Fruit fly (Drosophila melanogaster) whole organism, wandering third instar larva: Measurements from ENCODE around the gene Reg-2.

Source experiments
- Abd-B ChIP-seq: fragments of >200 bp; optimal IDR thresholded peaks from 2 replicates; lab custom pipeline; 2017; ENCODE audit warnings: missing biosample characterization, missing genetic modification characterization
- CG32264 ChIP-seq: fragments of 200-800 bp; sonication (Bioruptor generic); optimal IDR thresholded peaks from 2 replicates; lab custom pipeline; 2016; ENCODE audit warnings: missing biosample characterization, missing genetic modification characterization
- CG9705 ChIP-seq: fragments of 200-800 bp; sonication (Bioruptor generic); optimal IDR thresholded peaks from 2 replicates; lab custom pipeline; 2018; ENCODE audit warnings: missing biosample characterization, mild to moderate bottlenecking, missing genetic modification characterization
- CrebA ChIP-seq: fragments of 200-800 bp; sonication (Bioruptor generic); optimal IDR thresholded peaks from 2 replicates; lab custom pipeline; 2016; ENCODE audit warnings: missing biosample characterization, mild to moderate bottlenecking, missing genetic modification characterization, borderline replicate concordance
- Dfd ChIP-seq: fragments of >200 bp; optimal IDR thresholded peaks from 2 replicates; lab custom pipeline; 2017; ENCODE audit warnings: missing biosample characterization, missing genetic modification characterization
- Dif ChIP-seq: fragments of 200-275, 200-300 bp; sonication (Bioruptor generic); optimal IDR thresholded peaks from 2 replicates; lab custom pipeline; 2018; ENCODE audit warnings: missing biosample characterization, missing genetic modification characterization; ENCODE audit not compliant: partially characterized antibody
- GATAd ChIP-seq: sonication (Bioruptor generic); optimal IDR thresholded peaks from 2 replicates; lab custom pipeline; 2016; ENCODE audit warnings: missing biosample characterization, missing genetic modification characterization
- HLH106 ChIP-seq: fragments of 200-800 bp; optimal IDR thresholded peaks from 3 replicates; lab custom pipeline; 2019; ENCODE audit warnings: missing biosample characterization, mild to moderate bottlenecking, missing genetic modification characterization, moderate library complexity
- Hnf4 ChIP-seq: fragments of 200-800 bp; sonication (Bioruptor generic); optimal IDR thresholded peaks from 2 replicates; lab custom pipeline; 2016; ENCODE audit warnings: missing biosample characterization, mild to moderate bottlenecking, missing genetic modification characterization
- Hr78 ChIP-seq: fragments of >200 bp; optimal IDR thresholded peaks from 2 replicates; lab custom pipeline; 2017; ENCODE audit warnings: missing biosample characterization, missing genetic modification characterization
- Hr83 ChIP-seq: fragments of 200-300 bp; sonication (Bioruptor generic); optimal IDR thresholded peaks from 2 replicates; lab custom pipeline; 2016; ENCODE audit warnings: missing biosample characterization, mild to moderate bottlenecking, missing genetic modification characterization, moderate library complexity; ENCODE audit not compliant: poor library complexity, severe bottlenecking
- Jra ChIP-seq: sonication (Bioruptor generic); optimal IDR thresholded peaks from 2 replicates; lab custom pipeline; 2016; ENCODE audit warnings: missing biosample characterization, missing genetic modification characterization
- Mio ChIP-seq: sonication (Bioruptor generic); optimal IDR thresholded peaks from 2 replicates; lab custom pipeline; 2016; ENCODE audit warnings: missing biosample characterization, missing genetic modification characterization
- Myc ChIP-seq: fragments of >200 bp; optimal IDR thresholded peaks from 2 replicates; lab custom pipeline; 2017
- N ChIP-seq: fragments of >200 bp; optimal IDR thresholded peaks from 2 replicates; lab custom pipeline; 2018; ENCODE audit warnings: missing biosample characterization, missing external identifiers, missing genetic modification characterization
- OdsH ChIP-seq: fragments of 200-800 bp; sonication (Bioruptor generic); optimal IDR thresholded peaks from 2 replicates; lab custom pipeline; 2016; ENCODE audit warnings: missing biosample characterization, mild to moderate bottlenecking, missing genetic modification characterization
- Rel ChIP-seq, 2 experiments: fragments of 200-800 bp; sonication (Bioruptor generic) in 1 of 2; optimal IDR thresholded peaks; 2 replicates in 1 of 2; 3 replicates in 1 of 2; lab custom pipeline; 2016 to 2019; ENCODE audit warnings: mild to moderate bottlenecking in 2 of 2, missing biosample characterization in 2 of 2, missing genetic modification characterization in 2 of 2, moderate library complexity in 1 of 2
- Sp1 ChIP-seq: fragments of 200-800 bp; sonication (Bioruptor generic); optimal IDR thresholded peaks from 3 replicates; lab custom pipeline; 2019; ENCODE audit warnings: missing biosample characterization, mild to moderate bottlenecking, missing genetic modification characterization, moderate library complexity
- Vsx2 ChIP-seq: fragments of 200-300, 225-300 bp; sonication (Bioruptor generic); optimal IDR thresholded peaks from 2 replicates; lab custom pipeline; 2018; ENCODE audit warnings: missing biosample characterization, missing genetic modification characterization; ENCODE audit not compliant: partially characterized antibody
- br ChIP-seq: fragments of 200-800 bp; sonication (Bioruptor generic); optimal IDR thresholded peaks from 2 replicates; lab custom pipeline; 2016; ENCODE audit warnings: missing biosample characterization, missing genetic modification characterization
- brk ChIP-seq: fragments of 200-800 bp; sonication (Bioruptor generic); optimal IDR thresholded peaks from 2 replicates; lab custom pipeline; 2016; ENCODE audit warnings: missing biosample characterization, mild to moderate bottlenecking, missing genetic modification characterization
- dl ChIP-seq, 2 experiments: fragments of 175-275, 200-275 bp in 1 of 2; fragments of 200-275 bp in 1 of 2; sonication (Bioruptor generic); optimal IDR thresholded peaks; lab custom pipeline; 2018; ENCODE audit warnings: mild to moderate bottlenecking in 2 of 2, missing biosample characterization in 2 of 2, missing genetic modification characterization in 2 of 2, moderate library complexity in 2 of 2; ENCODE audit not compliant: partially characterized antibody in 2 of 2, insufficient read depth in 1 of 2
- dmrt93B ChIP-seq: fragments of 200-800 bp; sonication (Bioruptor generic); optimal IDR thresholded peaks from 2 replicates; lab custom pipeline; 2018; ENCODE audit warnings: missing biosample characterization, mild to moderate bottlenecking, missing genetic modification characterization
- dsf ChIP-seq: sonication (Bioruptor generic); optimal IDR thresholded peaks from 2 replicates; lab custom pipeline; 2016; ENCODE audit warnings: missing biosample characterization, missing genetic modification characterization, borderline replicate concordance
- ey ChIP-seq: fragments of 200-800 bp; sonication (Bioruptor generic); optimal IDR thresholded peaks from 2 replicates; lab custom pipeline; 2016; ENCODE audit warnings: missing biosample characterization, missing genetic modification characterization
- foxo ChIP-seq, 2 experiments: fragments of 200-800 bp; sonication (Bioruptor generic); optimal IDR thresholded peaks; 2 replicates in 1 of 2; 3 replicates in 1 of 2; lab custom pipeline; 2016 to 2017; ENCODE audit warnings: missing biosample characterization in 2 of 2, missing genetic modification characterization in 2 of 2
- fru ChIP-seq: fragments of 200-800 bp; sonication (Bioruptor generic); optimal IDR thresholded peaks from 3 replicates; lab custom pipeline; 2016; ENCODE audit warnings: missing biosample characterization, mild to moderate bottlenecking, missing genetic modification characterization
- h ChIP-seq: fragments of 200-800 bp; sonication (Bioruptor generic); optimal IDR thresholded peaks from 3 replicates; lab custom pipeline; 2016; ENCODE audit warnings: missing biosample characterization, mild to moderate bottlenecking, missing genetic modification characterization
- jim ChIP-seq: fragments of 175-275, 200-325 bp; sonication (Bioruptor generic); optimal IDR thresholded peaks from 2 replicates; lab custom pipeline; 2016; ENCODE audit warnings: missing biosample characterization, mild to moderate bottlenecking, missing genetic modification characterization
- lola ChIP-seq: fragments of >200 bp; optimal IDR thresholded peaks from 2 replicates; lab custom pipeline; 2017; ENCODE audit warnings: missing biosample characterization, missing genetic modification characterization
- pan ChIP-seq: fragments of >200 bp; optimal IDR thresholded peaks from 2 replicates; lab custom pipeline; 2017
- psq ChIP-seq: fragments of 200-800 bp; sonication (Bioruptor generic); optimal IDR thresholded peaks from 3 replicates; lab custom pipeline; 2017; ENCODE audit warnings: missing biosample characterization, mild to moderate bottlenecking, missing genetic modification characterization, moderate library complexity
- rgr ChIP-seq: fragments of 200-800 bp; sonication (Bioruptor generic); optimal IDR thresholded peaks from 3 replicates; lab custom pipeline; 2016; ENCODE audit warnings: missing biosample characterization, mild to moderate bottlenecking, missing genetic modification characterization
- sage ChIP-seq: fragments of 200-800 bp; sonication (Bioruptor generic); optimal IDR thresholded peaks from 2 replicates; lab custom pipeline; 2016; ENCODE audit warnings: missing biosample characterization, mild to moderate bottlenecking, missing genetic modification characterization
- sv ChIP-seq: fragments of 200-800 bp; sonication (Bioruptor generic); optimal IDR thresholded peaks from 3 replicates; lab custom pipeline; 2016; ENCODE audit warnings: missing biosample characterization, missing genetic modification characterization
- tai ChIP-seq: sonication (Bioruptor generic); optimal IDR thresholded peaks from 2 replicates; lab custom pipeline; 2016; ENCODE audit warnings: missing biosample characterization, missing genetic modification characterization
- usp ChIP-seq: fragments of >200 bp; optimal IDR thresholded peaks from 2 replicates; lab custom pipeline; 2017; ENCODE audit warnings: missing biosample characterization, missing genetic modification characterization
- woc ChIP-seq: sonication (Bioruptor generic); optimal IDR thresholded peaks from 2 replicates; lab custom pipeline; 2016; ENCODE audit warnings: missing biosample characterization, mild to moderate bottlenecking, missing genetic modification characterization

Gene Reg-2

dm6 chr3L:618347-619272 lies 12.2 kb upstream of the Reg-2 start:
- no peak for TF ChIP-seq Dfd (GFP tag; lab: Kevin White, UChicago)
- TF ChIP-seq Rel (GFP tag; optimal IDR thresholded peaks at IDR 0.05; lab: Kevin White, UChicago): peak; percentile 19
- peak; percentile 64 for TF ChIP-seq Rel (tag; optimal IDR thresholded peaks at IDR 0.05; lab: Kevin White, UChicago)
- TF ChIP-seq Dif: peak; percentile 47
- TF ChIP-seq lola (GFP tag; lab: Kevin White, UChicago): no peak
- no peak for TF ChIP-seq usp (GFP tag; lab: Kevin White, UChicago)
- peak; percentile 78 for TF ChIP-seq CG9705
- TF ChIP-seq Sp1: peak; percentile 93
- TF ChIP-seq br (GFP tag; lab: Kevin White, UChicago): peak; percentile 87
- peak; percentile 26 for TF ChIP-seq sage
- TF ChIP-seq h (GFP tag; lab: Kevin White, UChicago): peak; percentile 88
- TF ChIP-seq foxo (GFP tag; optimal IDR thresholded peaks at IDR 0.05; lab: Kevin White, UChicago): peak in 1 of 2 experiments; percentile 92
- TF ChIP-seq sv: no peak
- TF ChIP-seq pan (lab: Kevin White, UChicago): no peak
- TF ChIP-seq N: no peak
- TF ChIP-seq GATAd: no peak
- TF ChIP-seq Vsx2: peak; percentile 81
- TF ChIP-seq CG32264 (GFP tag; lab: Kevin White, UChicago): peak; percentile 61
- peak; percentile 89 for TF ChIP-seq dmrt93B
- peak; percentile 66 for TF ChIP-seq Hnf4
- peak; percentile 80 for TF ChIP-seq psq (GFP tag; lab: Kevin White, UChicago)
- TF ChIP-seq dl (GFP tag; optimal IDR thresholded peaks at IDR 0.05; lab: Kevin White, UChicago; ENCODE audit: insufficient read depth in 1 of 2, partially characterized antibody in 2 of 2): no peak
- TF ChIP-seq rgr (GFP tag; lab: Kevin White, UChicago): peak; percentile 87
- peak; percentile 85 for TF ChIP-seq OdsH (GFP tag; lab: Kevin White, UChicago)
- peak; percentile 91 for TF ChIP-seq fru (GFP tag; lab: Kevin White, UChicago)
- TF ChIP-seq brk: peak; percentile 4
- TF ChIP-seq ey (GFP tag; lab: Kevin White, UChicago): peak; percentile 90
- peak; percentile 17 for TF ChIP-seq jim
- no peak for TF ChIP-seq Hr78 (GFP tag; lab: Kevin White, UChicago)
- TF ChIP-seq Myc: no peak
- TF ChIP-seq Abd-B: no peak
- TF ChIP-seq HLH106: peak; percentile 93
- no peak for TF ChIP-seq Hr83 (GFP tag; lab: Kevin White, UChicago)
- TF ChIP-seq woc (GFP tag; lab: Kevin White, UChicago): peak; percentile 89
- TF ChIP-seq dsf (GFP tag; lab: Kevin White, UChicago): peak; percentile 30
- peak; percentile 73 for TF ChIP-seq tai (GFP tag; lab: Kevin White, UChicago)
- TF ChIP-seq Jra (GFP tag; lab: Kevin White, UChicago): peak; percentile 72
- no peak for TF ChIP-seq Mio
- peak; percentile 48 for TF ChIP-seq CrebA

DNA sequence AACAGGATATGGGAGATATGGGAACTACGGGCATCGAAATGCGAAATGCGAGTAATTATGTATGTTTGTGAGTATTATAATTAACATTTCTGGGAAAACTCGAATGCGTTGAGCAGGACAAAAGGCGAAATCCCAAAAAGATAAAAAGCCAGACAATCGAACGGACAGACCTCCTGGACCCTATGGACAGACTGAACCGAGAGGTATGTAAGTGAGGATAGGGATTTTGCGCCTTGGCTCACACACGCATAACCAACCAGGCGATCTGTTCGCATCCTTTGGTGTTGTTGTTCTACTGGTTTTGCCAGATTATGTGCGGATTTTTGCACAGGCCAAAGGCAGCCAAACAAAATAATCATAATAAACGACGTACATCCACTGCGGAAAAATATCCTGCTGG lies 11.6 kb upstream of the Reg-2 start:
- no peak for TF ChIP-seq Abd-B
- TF ChIP-seq Vsx2: peak; percentile 6
